Worm (Caenorhabditis elegans) whole organism, late embryonic: Measurements from ENCODE around the gene lin-36.

ENCODE experiments used
- T23F11.4 ChIP-seq: fragments of 200-800 bp; sonication (Bioruptor generic); optimal IDR thresholded peaks from 2 replicates; lab custom pipeline; 2018; ENCODE audit warnings: mild to moderate bottlenecking, missing genetic modification characterization, missing compliant biosample characterization
- elt-2 ChIP-seq: sonication (generic microtip); optimal IDR thresholded peaks from 2 replicates; lab custom pipeline; 2016; ENCODE audit warnings: missing genetic modification reagents, missing genetic modification characterization, missing compliant biosample characterization
- lin-11 ChIP-seq: fragments of 200-800 bp; sonication (Bioruptor generic); optimal IDR thresholded peaks from 2 replicates; lab custom pipeline; 2018; ENCODE audit warnings: mild to moderate bottlenecking, missing genetic modification characterization, missing compliant biosample characterization
- nhr-11 ChIP-seq: fragments of 150-350 bp; optimal IDR thresholded peaks from 2 replicates; lab custom pipeline; 2014; ENCODE audit warnings: missing biosample characterization, missing genetic modification characterization
- pag-3 ChIP-seq: sonication (generic microtip); optimal IDR thresholded peaks from 2 replicates; lab custom pipeline; 2016; ENCODE audit warnings: missing compliant biosample characterization, missing genetic modification characterization, borderline replicate concordance
- pha-2 ChIP-seq: sonication (generic microtip); optimal IDR thresholded peaks from 2 replicates; lab custom pipeline; 2017; ENCODE audit warnings: mild to moderate bottlenecking, missing genetic modification characterization, missing compliant biosample characterization
- pha-4 ChIP-seq: fragments of 150-350 bp; optimal IDR thresholded peaks from 2 replicates; lab custom pipeline; 2018; ENCODE audit warnings: missing biosample characterization, missing genetic modification reagents, missing genetic modification characterization
- pqm-1 ChIP-seq: sonication (generic microtip); optimal IDR thresholded peaks from 2 replicates; lab custom pipeline; 2016; ENCODE audit warnings: missing genetic modification characterization, missing compliant biosample characterization
- sdc-2 ChIP-seq: sonication (generic microtip); optimal IDR thresholded peaks from 2 replicates; lab custom pipeline; 2016; ENCODE audit warnings: missing genotype, missing genetic modification characterization, missing compliant biosample characterization
- tbx-2 ChIP-seq: sonication (generic microtip); optimal IDR thresholded peaks from 2 replicates; lab custom pipeline; 2016; ENCODE audit warnings: missing genetic modification characterization, missing compliant biosample characterization
- unc-3 ChIP-seq, 2 experiments: fragments of 200-800 bp in 1 of 2; sonication (Bioruptor generic) in 1 of 2; sonication (generic microtip) in 1 of 2; conservative IDR thresholded peaks in 1 of 2; optimal IDR thresholded peaks in 1 of 2; 2 replicates each; pipeline versions ENCODE4 v1.3.6 to Lab custom; 2016 to 2022; ENCODE audit warnings: missing compliant biosample characterization in 2 of 2, missing genetic modification characterization in 2 of 2, missing genetic modification reagents in 1 of 2
- unc-55 ChIP-seq: sonication (generic microtip); optimal IDR thresholded peaks from 2 replicates; lab custom pipeline; 2017; ENCODE audit warnings: missing biosample characterization, missing genetic modification reagents, missing genetic modification characterization
- ztf-16 ChIP-seq: sonication (generic microtip); optimal IDR thresholded peaks from 2 replicates; lab custom pipeline; 2017; ENCODE audit warnings: missing genetic modification characterization, missing compliant biosample characterization

ce11 chrIII:8036050-8036449 is 15.4 kb upstream of the lin-36 start:
- TF ChIP-seq pqm-1 (no peak), unc-3 (GFP tag; conservative IDR thresholded peaks at IDR 0.05; lab: Robert Waterston, UW) (no peak), unc-3 (tag; optimal IDR thresholded peaks at IDR 0.05; lab: Kevin White, UChicago) (no peak), sdc-2 (no peak), lin-11 (no peak), tbx-2 (tag; lab: Kevin White, UChicago) (no peak), pha-2 (no peak), ztf-16 (tag; lab: Kevin White, UChicago) (no peak), nhr-11 (tag; lab: Kevin White, UChicago) (no peak), pag-3 (tag; lab: Kevin White, UChicago) (no peak), unc-55 (no peak), T23F11.4 (GFP tag; lab: Kevin White, UChicago) (no peak), pha-4 (tag; lab: Kevin White, UChicago) (no peak), elt-2 (tag; lab: Kevin White, UChicago) (no peak)
